Fruit fly (Drosophila melanogaster) whole organism, adult: ENCODE results near the gene CG8159.

ENCODE experiments used
- CG7045 ChIP-seq: fragments of 200-800 bp; sonication (Bioruptor generic); optimal IDR thresholded peaks from 2 replicates; lab custom pipeline; 2017; ENCODE audit warnings: missing biosample characterization, mild to moderate bottlenecking, missing genetic modification characterization
- Crg-1 ChIP-seq: fragments of 200-800 bp; sonication (Bioruptor generic); optimal IDR thresholded peaks from 2 replicates; lab custom pipeline; 2016; ENCODE audit warnings: missing biosample characterization, missing genetic modification characterization
- Mnt ChIP-seq: fragments of 200-800 bp; sonication (Bioruptor generic); optimal IDR thresholded peaks from 2 replicates; lab custom pipeline; 2016; ENCODE audit warnings: missing biosample characterization, mild to moderate bottlenecking, missing genetic modification characterization
- cnc ChIP-seq, 2 experiments: fragments of >200 bp; optimal IDR thresholded peaks; 2 replicates each; lab custom pipeline; 2017
- kay ChIP-seq: fragments of 200-800 bp; sonication (Bioruptor generic); peaks from one replicate; lab custom pipeline; 2016; ENCODE audit warnings: missing biosample characterization, missing genetic modification characterization, borderline replicate concordance
- ovo ChIP-seq: fragments of 200-800 bp; sonication (Bioruptor generic); optimal IDR thresholded peaks from 2 replicates; lab custom pipeline; 2016; ENCODE audit warnings: missing biosample characterization, missing genetic modification characterization
- tj ChIP-seq: fragments of 200-800 bp; sonication (Bioruptor generic); optimal IDR thresholded peaks from 3 replicates; lab custom pipeline; 2017; ENCODE audit warnings: missing biosample characterization, mild to moderate bottlenecking, missing genetic modification characterization, moderate library complexity

DNA sequence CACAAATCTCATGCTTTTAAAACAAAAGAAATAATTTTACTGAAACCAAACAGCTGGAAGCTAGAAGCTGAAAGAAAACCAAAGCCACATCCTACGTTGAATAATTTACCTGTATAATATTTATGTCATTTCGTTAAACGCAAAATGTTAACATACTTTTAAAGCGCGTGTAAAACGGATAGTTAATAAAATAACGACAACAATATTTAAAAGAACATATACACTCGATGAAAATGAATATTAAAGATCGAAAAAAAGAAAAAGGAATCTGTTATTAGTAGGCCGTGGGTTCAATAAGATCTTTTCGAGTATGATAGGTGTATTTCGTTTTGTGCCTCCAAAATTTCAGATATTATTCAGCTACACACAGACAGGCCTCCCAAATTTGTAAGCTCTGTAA, 5.6 kb upstream of the CG8159 start, which contains the start of gene CG8136:
- no peak for TF ChIP-seq Crg-1
- TF ChIP-seq ovo (GFP tag; lab: Kevin White, UChicago): no peak
- TF ChIP-seq kay (GFP tag; lab: Kevin White, UChicago): peak; percentile 47
- no peak for TF ChIP-seq cnc (optimal IDR thresholded peaks at IDR 0.05; lab: Kevin White, UChicago)
- no peak for TF ChIP-seq tj (GFP tag; lab: Kevin White, UChicago)
- no peak for TF ChIP-seq Mnt (GFP tag; lab: Kevin White, UChicago)
- TF ChIP-seq CG7045 (GFP tag; lab: Kevin White, UChicago): no peak
